Worm (Caenorhabditis elegans): ENCODE results near the gene copb-1.

Gene copb-1

ce11 chrII:3048989-3049388, 29.6 kb upstream of the copb-1 start:
- no peak for TF ChIP-seq aly-2 (tag; optimal IDR thresholded peaks at IDR 0.05)
- TF ChIP-seq mbf-1 (tag; optimal IDR thresholded peaks at IDR 0.05): no peak
- no peak for TF ChIP-seq lsy-2 (tag; optimal IDR thresholded peaks at IDR 0.05)
- TF ChIP-seq snpc-4 (tag; optimal IDR thresholded peaks at IDR 0.05): no peak
- TF ChIP-seq nhr-237 (tag; optimal IDR thresholded peaks at IDR 0.05): no peak
- TF ChIP-seq sma-3 (GFP tag; optimal IDR thresholded peaks at IDR 0.05): no peak
- TF ChIP-seq nhr-23 (tag; optimal IDR thresholded peaks at IDR 0.05): no peak
- TF ChIP-seq zag-1 (tag; optimal IDR thresholded peaks at IDR 0.05): no peak
- TF ChIP-seq F13H6.1 (tag; optimal IDR thresholded peaks at IDR 0.05): no peak
- no peak for TF ChIP-seq ama-1 (optimal IDR thresholded peaks at IDR 0.05)
- no peak for TF ChIP-seq ztf-4 (tag; optimal IDR thresholded peaks at IDR 0.05)
- no peak for TF ChIP-seq nhr-6 (tag; optimal IDR thresholded peaks at IDR 0.05)
- TF ChIP-seq peb-1 (tag; optimal IDR thresholded peaks at IDR 0.05): no peak
- no peak for TF ChIP-seq fos-1 (tag; optimal IDR thresholded peaks at IDR 0.05)
- TF ChIP-seq alr-1 (tag; optimal IDR thresholded peaks at IDR 0.05): no peak
- TF ChIP-seq nhr-129 (tag; optimal IDR thresholded peaks at IDR 0.05): no peak
- TF ChIP-seq C34F6.9 (tag; optimal IDR thresholded peaks at IDR 0.05): no peak
- TF ChIP-seq sma-9 (GFP tag; optimal IDR thresholded peaks at IDR 0.05): no peak
- no peak for TF ChIP-seq sma-9 (tag; optimal IDR thresholded peaks at IDR 0.05)

ce11 chrII:3050703-3051102, 27.9 kb upstream of the copb-1 start, which contains the start of gene sri-31:
Gene sri-31 (plus strand): TSS chrII:3051003.
- no peak for TF ChIP-seq ztf-11 (tag; optimal IDR thresholded peaks at IDR 0.05)
- TF ChIP-seq elt-3 (tag; optimal IDR thresholded peaks at IDR 0.05): no peak
- TF ChIP-seq ztf-1 (GFP tag; conservative IDR thresholded peaks at IDR 0.05): no peak
- no peak for TF ChIP-seq nhr-10 (tag; optimal IDR thresholded peaks at IDR 0.05)
- TF ChIP-seq snpc-4 (tag; optimal IDR thresholded peaks at IDR 0.05): no peak
- no peak for TF ChIP-seq lin-39 (tag; optimal IDR thresholded peaks at IDR 0.05)
- TF ChIP-seq lsy-2 (tag; optimal IDR thresholded peaks at IDR 0.05): no peak

DNA sequence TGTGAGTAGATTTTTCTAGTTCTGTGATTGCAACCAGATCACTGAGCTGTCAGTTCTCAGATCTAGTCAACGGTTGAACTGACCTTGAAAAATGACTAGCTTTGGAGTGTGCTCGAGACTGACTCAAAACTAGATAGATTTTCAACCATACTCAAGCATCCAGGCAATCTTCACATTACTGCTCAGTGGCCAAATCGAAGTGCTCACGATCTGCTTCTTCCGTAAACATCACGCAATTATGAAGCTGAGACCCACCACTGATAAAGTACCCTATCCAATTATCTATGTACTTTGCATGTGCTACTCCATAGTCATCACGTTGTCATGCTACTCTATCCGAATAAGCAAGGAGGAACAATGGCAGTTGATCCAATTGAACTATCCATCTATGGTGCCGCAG, 27.3 kb upstream of the copb-1 start:
- no peak for TF ChIP-seq F13H6.1 (tag; optimal IDR thresholded peaks at IDR 0.05)
- no peak for TF ChIP-seq zag-1 (tag; optimal IDR thresholded peaks at IDR 0.05)
- no peak for TF ChIP-seq peb-1 (tag; optimal IDR thresholded peaks at IDR 0.05)
- TF ChIP-seq lin-13 (GFP tag; optimal IDR thresholded peaks at IDR 0.05): no peak
- TF ChIP-seq ztf-11 (tag; optimal IDR thresholded peaks at IDR 0.05): no peak
- TF ChIP-seq mab-5 (tag; optimal IDR thresholded peaks at IDR 0.05): no peak
- no peak for TF ChIP-seq elt-3 (tag; optimal IDR thresholded peaks at IDR 0.05)
- TF ChIP-seq lin-39 (tag; optimal IDR thresholded peaks at IDR 0.05): no peak
- no peak for TF ChIP-seq crh-2 (tag; optimal IDR thresholded peaks at IDR 0.05)
- TF ChIP-seq skn-1 (tag; optimal IDR thresholded peaks at IDR 0.05): no peak
- no peak for TF ChIP-seq ceh-16 (tag; optimal IDR thresholded peaks at IDR 0.05)
- TF ChIP-seq blmp-1 (tag; optimal IDR thresholded peaks at IDR 0.05; ENCODE audit: insufficient read depth): no peak
- TF ChIP-seq gmeb-1 (tag; optimal IDR thresholded peaks at IDR 0.05): no peak
- no peak for TF ChIP-seq nhr-12 (tag; optimal IDR thresholded peaks at IDR 0.05)
- no peak for TF ChIP-seq alr-1 (tag; optimal IDR thresholded peaks at IDR 0.05)
- no peak for TF ChIP-seq lin-11 (tag; optimal IDR thresholded peaks at IDR 0.05)
- no peak for TF ChIP-seq dmd-4 (tag; optimal IDR thresholded peaks at IDR 0.05)
- no peak for TF ChIP-seq mdl-1 (tag; optimal IDR thresholded peaks at IDR 0.05)
- no peak for TF ChIP-seq C34F6.9 (tag; optimal IDR thresholded peaks at IDR 0.05)

DNA sequence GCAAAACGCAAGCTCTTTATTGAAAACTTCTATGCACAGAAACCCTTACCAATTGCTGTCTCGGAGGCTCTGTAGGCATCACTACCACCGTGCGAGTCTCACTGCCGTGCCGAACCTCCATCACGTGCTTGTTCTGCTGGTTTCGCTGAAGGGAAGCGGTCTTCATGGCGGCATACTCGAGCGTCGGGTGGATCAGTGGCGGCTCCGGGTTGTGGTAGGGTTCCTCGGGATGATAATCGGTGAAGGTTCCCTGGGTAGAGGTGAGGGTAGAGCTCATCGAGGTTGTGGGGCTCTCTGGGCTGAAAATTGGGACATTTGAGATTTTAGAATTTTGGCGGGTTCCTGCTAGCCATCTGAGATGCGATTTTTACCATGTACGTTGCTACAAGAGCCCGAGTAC, 25.8 kb upstream of the copb-1 start:
- TF ChIP-seq snpc-4 (tag; optimal IDR thresholded peaks at IDR 0.05): no peak
- no peak for TF ChIP-seq ama-1 (optimal IDR thresholded peaks at IDR 0.05)
- TF ChIP-seq ceh-82 (tag; optimal IDR thresholded peaks at IDR 0.05): no peak

DNA sequence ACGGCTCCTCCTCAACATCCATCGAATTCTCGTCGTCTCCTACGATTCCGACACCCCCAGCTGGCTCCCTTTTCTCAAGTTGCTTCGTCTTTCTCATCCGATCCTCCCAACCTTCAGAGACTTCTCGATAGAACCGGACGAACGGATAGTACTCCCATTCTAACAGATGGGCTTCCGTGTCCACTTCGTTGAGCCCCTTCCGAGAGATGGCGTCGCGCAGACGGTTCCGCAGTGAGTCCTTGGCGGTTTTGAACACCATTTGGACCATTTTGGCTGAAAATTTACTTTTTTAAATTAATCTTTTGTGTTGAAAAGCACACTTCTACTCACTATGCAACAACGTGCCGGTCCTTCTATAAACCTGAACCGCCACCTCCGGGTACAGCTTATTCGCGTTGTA, 24.9 kb upstream of the copb-1 start:
- TF ChIP-seq lin-11 (tag; optimal IDR thresholded peaks at IDR 0.05): no peak

- TF ChIP-seq Y55F3AM.14 (GFP tag; optimal IDR thresholded peaks at IDR 0.05) (no peak), peb-1 (tag; optimal IDR thresholded peaks at IDR 0.05) (no peak), nhr-12 (tag; optimal IDR thresholded peaks at IDR 0.05) (no peak), elt-3 (tag; optimal IDR thresholded peaks at IDR 0.05) (no peak), aly-2 (tag; optimal IDR thresholded peaks at IDR 0.05) (no peak), ztf-4 (tag; optimal IDR thresholded peaks at IDR 0.05) (no peak), elt-1 (tag; optimal IDR thresholded peaks at IDR 0.05) (no peak), ztf-11 (tag; optimal IDR thresholded peaks at IDR 0.05) (no peak), lin-11 (tag; optimal IDR thresholded peaks at IDR 0.05) (no peak), ZK546.5 (tag; optimal IDR thresholded peaks at IDR 0.05) (no peak), lsy-2 (tag; optimal IDR thresholded peaks at IDR 0.05) (no peak), unc-39 (tag; optimal IDR thresholded peaks at IDR 0.05) (no peak), zag-1 (tag; optimal IDR thresholded peaks at IDR 0.05) (no peak), sma-9 (GFP tag; optimal IDR thresholded peaks at IDR 0.05) (no peak), sma-9 (tag; optimal IDR thresholded peaks at IDR 0.05) (no peak), C34F6.9 (tag; optimal IDR thresholded peaks at IDR 0.05) (no peak), alr-1 (tag; optimal IDR thresholded peaks at IDR 0.05) (no peak)
These were observed 24.4 kb upstream of the copb-1 start, which contains the start of gene lido-13 for ce11 chrII:3054221-3054620. Gene lido-13 (minus strand): TSS chrII:3054321.

Data from whole organism, L2 larva.